Fruit fly (Drosophila melanogaster) whole organism, embryonic: ENCODE measurements around the gene CG8837.

ENCODE experiments used
- Bdp1 ChIP-seq: fragments of 200-800 bp; sonication (Bioruptor generic); optimal IDR thresholded peaks from 3 replicates; lab custom pipeline; 2016; ENCODE audit warnings: missing biosample characterization, missing genetic modification characterization
- Blimp-1 ChIP-seq: fragments of 200-800 bp; sonication (Bioruptor generic); optimal IDR thresholded peaks from 3 replicates; lab custom pipeline; 2018; ENCODE audit warnings: missing biosample characterization, missing genetic modification characterization, mild to moderate bottlenecking, moderate library complexity, missing genetic modification reagents
- CG10209 ChIP-seq: fragments of 200-800 bp; sonication (Bioruptor generic); optimal IDR thresholded peaks from 3 replicates; lab custom pipeline; 2017; ENCODE audit warnings: missing biosample characterization, mild to moderate bottlenecking, missing genetic modification characterization, missing genetic modification reagents
- CG10274 ChIP-seq: fragments of 200-800 bp; sonication (Bioruptor generic); optimal IDR thresholded peaks from 3 replicates; lab custom pipeline; 2017; ENCODE audit warnings: missing biosample characterization, mild to moderate bottlenecking, missing genetic modification characterization
- CG10979 ChIP-seq: fragments of 200-800 bp; sonication (Bioruptor generic); optimal IDR thresholded peaks from 2 replicates; lab custom pipeline; 2018; ENCODE audit warnings: missing biosample characterization, mild to moderate bottlenecking, missing genetic modification characterization, moderate library complexity
- CG11456 ChIP-seq: fragments of 200-800 bp; sonication (Bioruptor generic); IDR thresholded peaks from 3 replicates; pipeline ENCODE4 v1.3.6; 2022; ENCODE audit warnings: missing biosample characterization, missing genetic modification characterization
- CG11560 ChIP-seq: fragments of 200-800 bp; sonication (Bioruptor generic); IDR thresholded peaks from 3 replicates; pipeline ENCODE4 v1.3.6; 2022; ENCODE audit warnings: missing biosample characterization, missing genetic modification characterization
- CG12236 ChIP-seq: fragments of 200-800 bp; sonication (Bioruptor generic); optimal IDR thresholded peaks from 2 replicates; lab custom pipeline; 2016; ENCODE audit warnings: missing biosample characterization, missing genetic modification characterization
- CG14050 ChIP-seq: fragments of 200-800 bp; sonication (Bioruptor generic); IDR thresholded peaks from 3 replicates; pipeline ENCODE4 v1.3.6; 2022; ENCODE audit warnings: missing biosample characterization, missing genetic modification characterization
- CG14710 ChIP-seq: fragments of 200-800 bp; sonication (Bioruptor generic); optimal IDR thresholded peaks from 3 replicates; lab custom pipeline; 2019; ENCODE audit warnings: missing biosample characterization, mild to moderate bottlenecking, missing genetic modification characterization, moderate library complexity
- CG15479 ChIP-seq: fragments of 200-800 bp; sonication (Bioruptor generic); optimal IDR thresholded peaks from 3 replicates; lab custom pipeline; 2019; ENCODE audit warnings: missing biosample characterization, mild to moderate bottlenecking, missing genetic modification characterization, moderate library complexity
- CG17186 ChIP-seq: fragments of 200-800 bp; sonication (Bioruptor generic); optimal IDR thresholded peaks from 3 replicates; lab custom pipeline; 2017; ENCODE audit warnings: missing biosample characterization, missing genetic modification reagents, missing genetic modification characterization
- CG17361 ChIP-seq: fragments of 200-800 bp; sonication (Bioruptor generic); IDR thresholded peaks from 3 replicates; pipeline ENCODE4 v1.3.6; 2022; ENCODE audit warnings: missing biosample characterization, missing genetic modification characterization
- CG1832 ChIP-seq: fragments of 200-800 bp; sonication (Bioruptor generic); optimal IDR thresholded peaks from 2 replicates; lab custom pipeline; 2017; ENCODE audit warnings: missing biosample characterization, mild to moderate bottlenecking, missing genetic modification characterization, inconsistent platforms
- CG2712 ChIP-seq: fragments of 200-800 bp; optimal IDR thresholded peaks from 3 replicates; lab custom pipeline; 2019; ENCODE audit warnings: missing biosample characterization, mild to moderate bottlenecking, missing genetic modification characterization, moderate library complexity
- CG31441 ChIP-seq: fragments of 200-800 bp; sonication (Bioruptor generic); IDR thresholded peaks from 2 replicates; pipeline ENCODE4 v1.3.6; 2022; ENCODE audit warnings: missing biosample characterization, missing genetic modification characterization
- CG6791 ChIP-seq: fragments of 200-800 bp; sonication (Bioruptor generic); IDR thresholded peaks from 3 replicates; pipeline ENCODE4 v1.3.6; 2022; ENCODE audit warnings: missing biosample characterization, missing genetic modification characterization; ENCODE audit not compliant: partially characterized antibody
- CG6813 ChIP-seq: fragments of 200-800 bp; sonication (Bioruptor generic); optimal IDR thresholded peaks from 2 replicates; lab custom pipeline; 2017; ENCODE audit warnings: missing biosample characterization, missing genetic modification characterization, mild to moderate bottlenecking, moderate library complexity, missing genetic modification reagents
- CG8388 ChIP-seq: fragments of 200-800 bp; sonication (Bioruptor generic); optimal IDR thresholded peaks from 2 replicates; lab custom pipeline; 2019; ENCODE audit warnings: missing biosample characterization, mild to moderate bottlenecking, missing genetic modification characterization, moderate library complexity
- D19A ChIP-seq: fragments of 200-800 bp; optimal IDR thresholded peaks from 3 replicates; lab custom pipeline; 2019; ENCODE audit warnings: missing biosample characterization, mild to moderate bottlenecking, missing genetic modification characterization, moderate library complexity
- HLH4C ChIP-seq: fragments of 200-800 bp; sonication (Bioruptor generic); IDR thresholded peaks from 3 replicates; pipeline ENCODE4 v1.3.6; 2022; ENCODE audit warnings: missing biosample characterization, missing genetic modification characterization; ENCODE audit not compliant: partially characterized antibody
- Lpt ChIP-seq: fragments of >200 bp; optimal IDR thresholded peaks from 2 replicates; lab custom pipeline; 2018; ENCODE audit warnings: missing biosample characterization, missing genetic modification characterization
- Nf-YC ChIP-seq: fragments of 200-800 bp; optimal IDR thresholded peaks from 3 replicates; lab custom pipeline; 2019; ENCODE audit warnings: missing biosample characterization, mild to moderate bottlenecking, missing genetic modification characterization, moderate library complexity
- Poxn ChIP-seq: fragments of 200-800 bp; sonication (Bioruptor generic); IDR thresholded peaks from 2 replicates; pipeline ENCODE4 v1.3.6; 2022; ENCODE audit warnings: missing biosample characterization, missing genetic modification characterization
- Spps ChIP-seq: fragments of 200-800 bp; sonication (Bioruptor generic); optimal IDR thresholded peaks from 2 replicates; lab custom pipeline; 2018; ENCODE audit warnings: missing biosample characterization, mild to moderate bottlenecking, missing genetic modification characterization
- Stat92E ChIP-seq, 3 experiments: fragments of >200 bp in 2 of 3; fragments of 200-800 bp in 1 of 3; sonication (Bioruptor generic) in 1 of 3; optimal IDR thresholded peaks; 2 replicates each; lab custom pipeline; 2017 to 2019; ENCODE audit warnings: missing biosample characterization in 3 of 3, missing genetic modification characterization in 3 of 3, mild to moderate bottlenecking in 1 of 3, moderate library complexity in 1 of 3
- Tbp ChIP-seq: fragments of >200 bp; optimal IDR thresholded peaks from 2 replicates; lab custom pipeline; 2018; ENCODE audit warnings: missing biosample characterization, missing genetic modification characterization
- ab ChIP-seq: fragments of 200-800 bp; sonication (Bioruptor generic); optimal IDR thresholded peaks from 2 replicates; lab custom pipeline; 2016; ENCODE audit warnings: missing biosample characterization, missing genetic modification characterization
- btn ChIP-seq: fragments of 200-800 bp; sonication (Bioruptor generic); optimal IDR thresholded peaks from 2 replicates; lab custom pipeline; 2016; ENCODE audit warnings: missing biosample characterization, missing genetic modification characterization
- chif ChIP-seq, 2 experiments: fragments of 200-800 bp; sonication (Bioruptor generic); optimal IDR thresholded peaks; 3 replicates each; lab custom pipeline; 2016; ENCODE audit warnings: missing biosample characterization in 2 of 2, missing genetic modification characterization in 2 of 2
- crc ChIP-seq: fragments of 200-800 bp; sonication (Bioruptor generic); optimal IDR thresholded peaks from 2 replicates; lab custom pipeline; 2016; ENCODE audit warnings: missing biosample characterization, missing genetic modification characterization
- crol ChIP-seq: fragments of 200-800 bp; sonication (Bioruptor generic); IDR thresholded peaks from 2 replicates; pipeline ENCODE4 v1.3.6; 2022; ENCODE audit warnings: missing biosample characterization, missing genetic modification characterization
- eve ChIP-seq, 2 experiments: fragments of >200 bp; optimal IDR thresholded peaks; 2 replicates each; lab custom pipeline; 2017; ENCODE audit warnings: missing biosample characterization in 2 of 2, missing genetic modification characterization in 2 of 2
- fu2 ChIP-seq: fragments of 200-800 bp; sonication (Bioruptor generic); optimal IDR thresholded peaks from 2 replicates; lab custom pipeline; 2016; ENCODE audit warnings: missing biosample characterization, missing genetic modification characterization
- hbn ChIP-seq: fragments of 200-800 bp; sonication (Bioruptor generic); IDR thresholded peaks from 2 replicates; pipeline ENCODE4 v1.3.6; 2022; ENCODE audit warnings: missing biosample characterization, missing genetic modification characterization; ENCODE audit not compliant: partially characterized antibody
- ken ChIP-seq: fragments of 200-800 bp; sonication (Bioruptor generic); IDR thresholded peaks from 3 replicates; pipeline ENCODE4 v1.3.6; 2022; ENCODE audit warnings: missing biosample characterization, missing genetic modification characterization
- lov ChIP-seq, 2 experiments: fragments of 200-800 bp in 1 of 2; fragments of >200 bp in 1 of 2; sonication (Bioruptor generic) in 1 of 2; IDR thresholded peaks in 1 of 2; optimal IDR thresholded peaks in 1 of 2; 2 replicates in 1 of 2; 3 replicates in 1 of 2; pipeline versions ENCODE4 v1.3.6 to Lab custom; 2017 to 2022; ENCODE audit warnings: missing biosample characterization in 1 of 2, missing genetic modification characterization in 1 of 2
- mam ChIP-seq: fragments of 200-800 bp; sonication (Bioruptor generic); optimal IDR thresholded peaks from 3 replicates; lab custom pipeline; 2016; ENCODE audit warnings: missing biosample characterization, missing genetic modification characterization
- onecut ChIP-seq: fragments of 200-800 bp; sonication (Bioruptor generic); IDR thresholded peaks from 2 replicates; pipeline ENCODE4 v1.3.6; 2022; ENCODE audit warnings: missing biosample characterization, missing genetic modification characterization
- p53 ChIP-seq: fragments of 200-800 bp; sonication (Bioruptor generic); optimal IDR thresholded peaks from 2 replicates; lab custom pipeline; 2016; ENCODE audit warnings: missing biosample characterization, missing genetic modification characterization
- pros ChIP-seq: fragments of 200-800 bp; sonication (Bioruptor generic); optimal IDR thresholded peaks from 3 replicates; lab custom pipeline; 2019; ENCODE audit warnings: missing biosample characterization, mild to moderate bottlenecking, missing genetic modification characterization, moderate library complexity
- sima ChIP-seq: fragments of 200-800 bp; sonication (Bioruptor generic); optimal IDR thresholded peaks from 2 replicates; lab custom pipeline; 2016; ENCODE audit warnings: missing biosample characterization, missing genetic modification characterization
- trem ChIP-seq: fragments of 200-800 bp; optimal IDR thresholded peaks from 3 replicates; lab custom pipeline; 2019; ENCODE audit warnings: missing biosample characterization, mild to moderate bottlenecking, missing genetic modification characterization, moderate library complexity
- unc-4 ChIP-seq: fragments of 200-800 bp; sonication (Bioruptor generic); IDR thresholded peaks from 2 replicates; pipeline ENCODE4 v1.3.6; 2022; ENCODE audit warnings: missing biosample characterization, missing genetic modification characterization; ENCODE audit not compliant: partially characterized antibody
- vvl ChIP-seq: fragments of 200-800 bp; sonication (Bioruptor generic); IDR thresholded peaks from 2 replicates; pipeline ENCODE4 v1.3.6; 2022; ENCODE audit warnings: missing biosample characterization, missing genetic modification characterization
- yki ChIP-seq: fragments of >200 bp; optimal IDR thresholded peaks from 3 replicates; lab custom pipeline; 2018

The CG8837 gene

dm6 chr2L:3345763-3346482 is 25.9 kb downstream of the CG8837 start (continued):
- TF ChIP-seq CG14710 (tag; lab: Kevin White, UChicago) (no peak), CG6813 (GFP tag; lab: Kevin White, UChicago) (peak; percentile 16)

DNA sequence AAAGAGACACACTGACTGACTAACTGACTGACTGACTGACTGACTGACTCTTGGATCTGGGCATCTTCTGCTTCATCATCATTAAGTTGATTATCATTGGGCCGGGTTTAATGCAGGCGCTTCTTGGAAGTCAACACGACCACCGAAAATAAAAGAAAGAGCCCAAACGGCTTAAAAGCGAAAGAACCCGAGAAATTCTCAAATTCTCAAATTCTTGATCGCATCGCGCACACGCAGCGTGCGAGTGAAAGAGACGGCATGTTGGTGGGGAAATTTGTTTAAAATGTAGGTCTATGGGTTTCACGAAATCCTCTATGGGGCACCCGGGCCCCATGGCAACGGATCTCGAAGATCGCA is 26.4 kb downstream of the CG8837 start:
- peak; percentile 48; the same call in 1 of the 2 replicates for TF ChIP-seq crol (GFP tag; lab: Robert Waterston, UW)
- TF ChIP-seq Tbp (GFP tag; lab: Kevin White, UChicago), result no peak
- TF ChIP-seq CG15479 (GFP tag; lab: Kevin White, UChicago), result no peak
- TF ChIP-seq p53, result no peak
- TF ChIP-seq pros, result peak; percentile 37
- TF ChIP-seq Blimp-1, result peak; percentile 24
- peak; percentile 9 for TF ChIP-seq CG10209
- no peak for TF ChIP-seq lov (optimal IDR thresholded peaks at IDR 0.05; lab: Kevin White, UChicago)
- TF ChIP-seq lov (GFP tag; IDR thresholded peaks at IDR 0.05; lab: Robert Waterston, UW), result no peak
- peak in 1 of 3 experiments; percentile 91 for TF ChIP-seq Stat92E (GFP tag; optimal IDR thresholded peaks at IDR 0.05; lab: Kevin White, UChicago)
- TF ChIP-seq CG1832 (GFP tag; lab: Kevin White, UChicago), result peak; percentile 5
- TF ChIP-seq CG11456 (GFP tag; lab: Robert Waterston, UW), result no peak
- TF ChIP-seq Nf-YC (tag; lab: Kevin White, UChicago), result no peak
- TF ChIP-seq CG6791 (GFP tag; lab: Robert Waterston, UW), result peak; percentile 53; the same call in 1 of the 3 replicates
- no peak for TF ChIP-seq chif (GFP tag; optimal IDR thresholded peaks at IDR 0.05; lab: Kevin White, UChicago)

DNA sequence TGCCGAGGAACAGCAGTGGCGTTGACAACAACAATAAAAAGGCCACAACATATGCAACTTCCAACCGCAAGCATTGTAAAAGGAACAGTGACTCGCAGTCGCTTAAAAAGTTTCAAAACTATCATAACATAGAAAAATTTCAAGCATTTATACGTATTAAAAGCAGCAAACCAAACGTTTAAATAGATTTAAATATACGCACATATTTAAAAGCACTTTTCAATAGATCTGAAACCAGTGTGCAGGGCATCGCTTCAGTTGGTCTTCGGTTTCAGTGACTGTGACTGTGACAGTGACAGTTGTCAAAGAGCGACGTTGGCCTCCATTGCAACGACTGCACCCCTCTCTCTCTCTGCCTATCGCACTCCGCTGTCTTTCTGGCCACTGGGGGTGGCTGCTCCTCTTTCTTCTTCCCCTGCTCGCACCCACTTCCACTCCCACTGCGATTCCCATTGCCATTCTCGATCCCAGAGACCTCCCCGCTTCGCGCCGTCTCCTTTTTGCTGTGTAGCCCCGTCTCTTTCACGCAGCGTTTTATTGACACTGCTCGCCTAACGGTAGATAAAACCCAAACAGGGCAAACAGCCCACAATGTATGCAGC is 28.2 kb downstream of the CG8837 start:
- TF ChIP-seq ken (GFP tag; lab: Robert Waterston, UW) (peak; percentile 92), unc-4 (no peak), Bdp1 (GFP tag; lab: Kevin White, UChicago) (peak; percentile 60), CG17361 (GFP tag; lab: Robert Waterston, UW) (peak; percentile 83), HLH4C (no peak), Lpt (GFP tag; lab: Kevin White, UChicago) (no peak), yki (lab: Kevin White, UChicago) (no peak), btn (GFP tag; lab: Kevin White, UChicago) (peak; percentile 56), CG8388 (GFP tag; lab: Kevin White, UChicago) (peak; percentile 79), CG11560 (no peak), crc (GFP tag; lab: Kevin White, UChicago) (peak; percentile 32), CG2712 (tag; lab: Kevin White, UChicago) (peak; percentile 91), vvl (GFP tag; lab: Robert Waterston, UW) (peak; percentile 97), mam (peak; percentile 38), Poxn (GFP tag; lab: Robert Waterston, UW) (no peak), trem (tag; lab: Kevin White, UChicago) (peak; percentile 71), CG12236 (GFP tag; lab: Kevin White, UChicago) (peak; percentile 42), CG14050 (GFP tag; lab: Robert Waterston, UW) (peak; percentile 76), fu2 (GFP tag; lab: Kevin White, UChicago) (peak; percentile 12), CG10979 (tag; lab: Kevin White, UChicago) (peak; percentile 88), D19A (tag; lab: Kevin White, UChicago) (peak; percentile 73), Spps (tag; lab: Kevin White, UChicago) (peak; percentile 72), CG31441 (GFP tag; lab: Robert Waterston, UW) (peak; percentile 88), eve (GFP tag; optimal IDR thresholded peaks at IDR 0.05; lab: Kevin White, UChicago) (peak in 1 of 2 experiments; percentile 88), ab (GFP tag; lab: Kevin White, UChicago) (no peak), CG17186 (GFP tag; lab: Kevin White, UChicago) (peak; percentile 80), sima (no peak), hbn (GFP tag; lab: Robert Waterston, UW) (no peak), onecut (GFP tag; lab: Robert Waterston, UW) (peak; percentile 80), CG10274 (GFP tag; lab: Kevin White, UChicago) (peak; percentile 6)
